Worm (Caenorhabditis elegans) whole organism, L3 larva: Measurements from ENCODE around the gene chtb-1.

ENCODE experiments used
- ama-1 ChIP-seq: fragments of 150-350 bp; optimal IDR thresholded peaks from 2 replicates; lab custom pipeline; 2018
- ceh-9 ChIP-seq: sonication (generic microtip); optimal IDR thresholded peaks from 2 replicates; lab custom pipeline; 2018; ENCODE audit warnings: missing biosample characterization, missing genetic modification characterization
- mdl-1 ChIP-seq: fragments of 150-350 bp; optimal IDR thresholded peaks from 2 replicates; lab custom pipeline; 2014; ENCODE audit warnings: missing biosample characterization, missing genetic modification characterization
- unc-39 ChIP-seq: sonication (generic microtip); optimal IDR thresholded peaks from 4 replicates; lab custom pipeline; 2017; ENCODE audit warnings: missing biosample characterization, missing genetic modification characterization

DNA sequence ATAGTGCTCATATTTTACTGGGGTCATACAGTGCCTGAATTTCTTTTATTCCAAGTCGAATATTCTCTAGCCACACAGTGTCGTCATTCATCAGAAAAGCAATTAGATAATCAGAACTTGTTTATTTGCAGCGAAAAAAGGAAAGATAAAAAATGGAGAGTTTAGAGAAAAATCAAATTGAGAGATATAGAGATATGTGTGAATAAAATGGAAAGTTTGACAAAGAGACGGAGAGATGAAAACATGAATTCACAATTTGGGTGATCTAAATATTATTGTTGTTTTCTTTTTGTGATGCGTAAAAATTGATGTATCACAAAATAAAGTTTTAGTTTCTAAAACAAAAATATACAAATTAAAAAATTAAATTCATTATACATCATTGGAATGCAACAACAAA is 54.6 kb downstream of the chtb-1 start:
- no peak for TF ChIP-seq ama-1 (lab: Kevin White, UChicago)
- TF ChIP-seq ceh-9 (tag; lab: Kevin White, UChicago), result no peak
- TF ChIP-seq mdl-1 (tag; lab: Kevin White, UChicago), result no peak
- no peak for TF ChIP-seq unc-39
